Worm (Caenorhabditis elegans) whole organism, L4 larva: ENCODE results near the gene K04C2.2.

Experiments used
- D1046.2 ChIP-seq: fragments of 200-800 bp; sonication (Bioruptor generic); IDR thresholded peaks from 2 replicates; pipeline ENCODE4 v1.3.6; 2022; ENCODE audit warnings: missing genetic modification characterization, missing compliant biosample characterization
- F10B5.3 ChIP-seq: sonication (generic microtip); optimal IDR thresholded peaks from 2 replicates; lab custom pipeline; 2016; ENCODE audit warnings: mild to moderate bottlenecking, missing genetic modification characterization, missing compliant biosample characterization
- F26F4.8 ChIP-seq: fragments of 200-800 bp; sonication (Bioruptor generic); conservative IDR thresholded peaks from 2 replicates; pipeline ENCODE4 v1.3.6; 2022; ENCODE audit warnings: missing genetic modification characterization, missing compliant biosample characterization
- R02D3.7 ChIP-seq: fragments of 150-350 bp; sonication (generic microtip); optimal IDR thresholded peaks from 3 replicates; lab custom pipeline; 2014; ENCODE audit warnings: missing biosample characterization, missing genetic modification characterization
- T26A8.4 ChIP-seq: fragments of 200-800 bp; sonication (Bioruptor generic); IDR thresholded peaks from 2 replicates; pipeline ENCODE4 v1.3.6; 2022; ENCODE audit warnings: missing genetic modification characterization, missing compliant biosample characterization
- ceh-20 ChIP-seq: fragments of 200-800 bp; sonication (Bioruptor generic); IDR thresholded peaks from 2 replicates; pipeline ENCODE4 v1.3.6; 2022; ENCODE audit warnings: missing genetic modification reagents, missing genetic modification characterization, missing compliant biosample characterization
- ceh-28 ChIP-seq: fragments of 150-350 bp; optimal IDR thresholded peaks from 2 replicates; lab custom pipeline; 2014; ENCODE audit warnings: missing biosample characterization, missing genetic modification reagents, missing genetic modification characterization
- ceh-32 ChIP-seq: sonication (generic microtip); optimal IDR thresholded peaks from 2 replicates; lab custom pipeline; 2016; ENCODE audit warnings: mild to moderate bottlenecking, missing genetic modification characterization, missing compliant biosample characterization; ENCODE audit not compliant: poor library complexity
- ceh-44 ChIP-seq: fragments of 200-800 bp; sonication (Bioruptor generic); IDR thresholded peaks from 2 replicates; pipeline ENCODE4 v1.3.6; 2022; ENCODE audit warnings: missing genetic modification reagents, missing genetic modification characterization, missing compliant biosample characterization
- ceh-62 ChIP-seq: sonication (generic microtip); optimal IDR thresholded peaks from 2 replicates; lab custom pipeline; 2017; ENCODE audit warnings: missing biosample characterization, missing genetic modification characterization
- ceh-82 ChIP-seq: sonication (generic microtip); optimal IDR thresholded peaks from 2 replicates; lab custom pipeline; 2017; ENCODE audit warnings: missing biosample characterization, missing genetic modification characterization
- ctbp-1 ChIP-seq: fragments of 200-800 bp; sonication (Bioruptor generic); IDR thresholded peaks from 2 replicates; pipeline ENCODE4 v1.3.6; 2022; ENCODE audit warnings: missing genetic modification reagents, missing genetic modification characterization, missing compliant biosample characterization
- daf-12 ChIP-seq: fragments of 150-350 bp; optimal IDR thresholded peaks from 2 replicates; lab custom pipeline; 2014; ENCODE audit warnings: missing biosample characterization, missing genetic modification reagents, missing genetic modification characterization
- daf-19 ChIP-seq: fragments of 200-800 bp; sonication (Bioruptor generic); conservative IDR thresholded peaks from 2 replicates; pipeline ENCODE4 v1.3.6; 2022; ENCODE audit warnings: missing genetic modification characterization, missing compliant biosample characterization
- egl-27 ChIP-seq: sonication (generic microtip); optimal IDR thresholded peaks from 3 replicates; lab custom pipeline; 2017; ENCODE audit warnings: missing biosample characterization, missing genetic modification reagents, missing genetic modification characterization
- egl-43 ChIP-seq: fragments of 200-800 bp; sonication (Bioruptor generic); IDR thresholded peaks from 2 replicates; pipeline ENCODE4 v1.3.6; 2022; ENCODE audit warnings: missing genetic modification reagents, missing genetic modification characterization, missing compliant biosample characterization
- fos-1 ChIP-seq: fragments of 150-350 bp; optimal IDR thresholded peaks from 2 replicates; lab custom pipeline; 2014; ENCODE audit warnings: missing biosample characterization, missing genetic modification characterization
- hif-1 ChIP-seq, 2 experiments: sonication (generic microtip); optimal IDR thresholded peaks; 2 replicates each; lab custom pipeline; 2016 to 2017; ENCODE audit warnings: missing compliant biosample characterization in 2 of 2, missing genetic modification characterization in 2 of 2, missing genetic modification reagents in 2 of 2, missing genotype in 2 of 2, mild to moderate bottlenecking in 1 of 2
- hlh-30 ChIP-seq: sonication (generic microtip); optimal IDR thresholded peaks from 2 replicates; lab custom pipeline; 2017; ENCODE audit warnings: antibody characterized with exemption, mild to moderate bottlenecking, missing genetic modification characterization, missing compliant biosample characterization; ENCODE audit not compliant: insufficient read depth
- jun-1 ChIP-seq: fragments of 150-350 bp; optimal IDR thresholded peaks from 2 replicates; lab custom pipeline; 2014; ENCODE audit warnings: missing biosample characterization, missing genetic modification reagents, missing genetic modification characterization
- lim-7 ChIP-seq: fragments of 200-800 bp; sonication (Bioruptor generic); IDR thresholded peaks from 2 replicates; pipeline ENCODE4 v1.3.6; 2022; ENCODE audit warnings: missing genetic modification characterization, missing compliant biosample characterization
- lin-1 ChIP-seq: fragments of 200-800 bp; sonication (Bioruptor generic); IDR thresholded peaks from 2 replicates; pipeline ENCODE4 v1.3.6; 2022; ENCODE audit warnings: missing genetic modification reagents, missing genetic modification characterization, missing compliant biosample characterization
- lin-13 ChIP-seq: fragments of 150-350 bp; optimal IDR thresholded peaks from 2 replicates; lab custom pipeline; 2014; ENCODE audit warnings: missing biosample characterization, missing genetic modification reagents, missing genetic modification characterization
- lin-29 ChIP-seq: fragments of 200-800 bp; sonication (Bioruptor generic); IDR thresholded peaks from 2 replicates; pipeline ENCODE4 v1.3.6; 2022; ENCODE audit warnings: missing genetic modification reagents, missing genetic modification characterization, missing compliant biosample characterization
- lin-38 ChIP-seq: fragments of 200-800 bp; sonication (Bioruptor generic); IDR thresholded peaks from 2 replicates; pipeline ENCODE4 v1.3.6; 2022; ENCODE audit warnings: missing genetic modification reagents, missing genetic modification characterization, missing compliant biosample characterization
- madf-5 ChIP-seq, 2 experiments: fragments of 200-800 bp; sonication (Bioruptor generic); IDR thresholded peaks; 2 replicates each; pipeline ENCODE4 v1.3.6; 2022; ENCODE audit warnings: missing compliant biosample characterization in 2 of 2, missing genetic modification characterization in 2 of 2
- mdl-1 ChIP-seq, 2 experiments: fragments of 150-350 bp in 1 of 2; sonication (generic microtip) in 1 of 2; optimal IDR thresholded peaks; 2 replicates each; lab custom pipeline; 2014 to 2017; ENCODE audit warnings: missing biosample characterization in 2 of 2, missing genetic modification characterization in 2 of 2
- mdt-29 ChIP-seq: fragments of 200-800 bp; sonication (Bioruptor generic); IDR thresholded peaks from 2 replicates; pipeline ENCODE4 v1.3.6; 2022; ENCODE audit warnings: missing genetic modification reagents, missing genetic modification characterization, missing compliant biosample characterization
- mep-1 ChIP-seq: fragments of 150-350 bp; sonication (generic microtip); optimal IDR thresholded peaks from 3 replicates; lab custom pipeline; 2014; ENCODE audit warnings: missing biosample characterization, missing genetic modification characterization
- mxl-2 ChIP-seq: fragments of 200-800 bp; sonication (Bioruptor generic); conservative IDR thresholded peaks from 2 replicates; pipeline ENCODE4 v1.3.6; 2022; ENCODE audit warnings: missing genetic modification reagents, missing genetic modification characterization, missing compliant biosample characterization
- mxl-3 ChIP-seq: fragments of 200-800 bp; sonication (Bioruptor generic); optimal IDR thresholded peaks from 2 replicates; lab custom pipeline; 2018; ENCODE audit warnings: mild to moderate bottlenecking, missing genetic modification characterization, missing compliant biosample characterization
- nhr-11 ChIP-seq: fragments of 150-350 bp; optimal IDR thresholded peaks from 2 replicates; lab custom pipeline; 2014; ENCODE audit warnings: missing biosample characterization, missing genetic modification characterization
- nhr-237 ChIP-seq: sonication (generic microtip); optimal IDR thresholded peaks from 2 replicates; lab custom pipeline; 2017; ENCODE audit warnings: missing biosample characterization, missing genetic modification characterization
- nhr-25 ChIP-seq: sonication (generic microtip); optimal IDR thresholded peaks from 2 replicates; lab custom pipeline; 2017; ENCODE audit warnings: missing genetic modification characterization, mild to moderate bottlenecking, missing compliant biosample characterization, antibody characterized with exemption, moderate library complexity, borderline replicate concordance; ENCODE audit not compliant: insufficient read depth
- nhr-28 ChIP-seq: fragments of 150-350 bp; optimal IDR thresholded peaks from 2 replicates; lab custom pipeline; 2014; ENCODE audit warnings: missing biosample characterization, missing genetic modification characterization
- nhr-48 ChIP-seq: sonication (generic microtip); optimal IDR thresholded peaks from 2 replicates; lab custom pipeline; 2016; ENCODE audit warnings: mild to moderate bottlenecking, missing genetic modification characterization, missing compliant biosample characterization
- nhr-6 ChIP-seq: fragments of 150-350 bp; optimal IDR thresholded peaks from 2 replicates; lab custom pipeline; 2014; ENCODE audit warnings: missing biosample characterization, missing genetic modification characterization
- nhr-76 ChIP-seq: fragments of 150-350 bp; optimal IDR thresholded peaks from 2 replicates; lab custom pipeline; 2014; ENCODE audit warnings: missing biosample characterization, missing genetic modification characterization
- nhr-77 ChIP-seq: fragments of 150-350 bp; optimal IDR thresholded peaks from 2 replicates; lab custom pipeline; 2014; ENCODE audit warnings: missing biosample characterization, missing genetic modification characterization
- pha-4 ChIP-seq, 2 experiments: fragments of 150-350 bp in 1 of 2; fragments of 200-800 bp in 1 of 2; sonication (Bioruptor generic) in 1 of 2; IDR thresholded peaks in 1 of 2; optimal IDR thresholded peaks in 1 of 2; 2 replicates each; pipeline versions ENCODE4 v1.3.6 to Lab custom; 2014 to 2022; ENCODE audit warnings: missing genetic modification characterization in 2 of 2, missing genetic modification reagents in 2 of 2, missing biosample characterization in 1 of 2, missing compliant biosample characterization in 1 of 2
- pqm-1 ChIP-seq: sonication (generic microtip); optimal IDR thresholded peaks from 2 replicates; lab custom pipeline; 2017; ENCODE audit warnings: missing biosample characterization, missing genetic modification characterization
- sdz-12 ChIP-seq: fragments of 200-800 bp; sonication (Bioruptor generic); optimal IDR thresholded peaks from 2 replicates; lab custom pipeline; 2018; ENCODE audit warnings: mild to moderate bottlenecking, missing genetic modification characterization, missing compliant biosample characterization
- skn-1 ChIP-seq: fragments of 150-350 bp; optimal IDR thresholded peaks from 2 replicates; lab custom pipeline; 2014; ENCODE audit warnings: missing biosample characterization, missing genetic modification characterization
- snpc-1.2 ChIP-seq: fragments of 200-800 bp; sonication (Bioruptor generic); IDR thresholded peaks from 2 replicates; pipeline ENCODE4 v1.3.6; 2022; ENCODE audit warnings: missing genetic modification reagents, missing genetic modification characterization, missing compliant biosample characterization
- snpc-4 ChIP-seq: fragments of 150-350 bp; optimal IDR thresholded peaks from 2 replicates; lab custom pipeline; 2014; ENCODE audit warnings: missing biosample characterization, missing genetic modification characterization
- tag-97 ChIP-seq: fragments of 200-800 bp; sonication (Bioruptor generic); IDR thresholded peaks from 2 replicates; pipeline ENCODE4 v1.3.6; 2022; ENCODE audit warnings: missing genetic modification characterization, missing compliant biosample characterization
- unc-130 ChIP-seq: sonication (generic microtip); optimal IDR thresholded peaks from 2 replicates; lab custom pipeline; 2016; ENCODE audit warnings: missing genetic modification reagents, missing genetic modification characterization, missing compliant biosample characterization
- unc-39 ChIP-seq: sonication (generic microtip); optimal IDR thresholded peaks from 2 replicates; lab custom pipeline; 2017; ENCODE audit warnings: missing biosample characterization, missing genetic modification characterization
- unc-62 ChIP-seq, 3 experiments: fragments of 150-350 bp in 1 of 3; sonication (generic microtip); optimal IDR thresholded peaks in 2 of 3; peaks in 1 of 3; 1 replicate in 1 of 3; 2 replicates in 2 of 3; lab custom pipeline; 2014 to 2017; ENCODE audit warnings: missing biosample characterization in 3 of 3, missing genetic modification characterization in 3 of 3, missing genetic modification reagents in 3 of 3, missing genotype in 1 of 3
- ztf-7 ChIP-seq: fragments of 150-350 bp; optimal IDR thresholded peaks from 2 replicates; lab custom pipeline; 2014; ENCODE audit warnings: missing biosample characterization, missing genetic modification characterization

The K04C2.2 gene

ce11 chrIII:6887574-6887973, 2.0 kb upstream of the K04C2.2 start (continued):
- TF ChIP-seq lin-38 (GFP tag; lab: Robert Waterston, UW): peak; percentile 87
- TF ChIP-seq sdz-12 (GFP tag; lab: Kevin White, UChicago): no peak
- peak; percentile 75; the same call in 1 of the 2 replicates for TF ChIP-seq mxl-2 (GFP tag; lab: Robert Waterston, UW)
- peak; percentile 79 for TF ChIP-seq snpc-1.2
- TF ChIP-seq pqm-1 (tag; lab: Kevin White, UChicago): no peak
- peak; percentile 66; the same call in 1 of the 2 replicates for TF ChIP-seq mdt-29 (GFP tag; lab: Robert Waterston, UW)
- no peak for TF ChIP-seq ceh-82
- TF ChIP-seq tag-97: no peak
- TF ChIP-seq ceh-20 (GFP tag; lab: Robert Waterston, UW): no peak; the same call in none of the 2 replicates
- TF ChIP-seq ceh-32: no peak
- TF ChIP-seq lin-1 (GFP tag; lab: Robert Waterston, UW): peak; percentile 62
- TF ChIP-seq pha-4 (GFP tag; IDR thresholded peaks at IDR 0.05; lab: Robert Waterston, UW): peak; percentile 89; the same call in 1 of the 2 replicates
- no peak for TF ChIP-seq pha-4 (tag; optimal IDR thresholded peaks at IDR 0.05; lab: Kevin White, UChicago)
- peak; percentile 80 for TF ChIP-seq daf-19 (GFP tag; lab: Robert Waterston, UW)
- peak; percentile 49 for TF ChIP-seq nhr-6
- no peak; the same call in 1 of the 2 replicates for TF ChIP-seq egl-43
- 0 out of 4 replicates have a peak, but pooled peaks have one; percentile 43 to 69 for TF ChIP-seq madf-5 (GFP tag; IDR thresholded peaks at IDR 0.05; lab: Robert Waterston, UW)
- TF ChIP-seq fos-1: no peak
- TF ChIP-seq egl-27 (tag; lab: Kevin White, UChicago): no peak
- TF ChIP-seq unc-130: peak; percentile 51
- peak in 1 of 2 experiments; percentile 83 for TF ChIP-seq unc-62 (GFP tag; optimal IDR thresholded peaks at IDR 0.05 in 1 of 2; lab: Kevin White, UChicago)
- no peak for TF ChIP-seq unc-62 (tag; optimal IDR thresholded peaks at IDR 0.05; lab: Kevin White, UChicago)
- TF ChIP-seq R02D3.7: peak; percentile 8
- TF ChIP-seq lim-7: peak; percentile 96
- TF ChIP-seq hif-1 (tag; optimal IDR thresholded peaks at IDR 0.05; lab: Kevin White, UChicago): peak in 1 of 2 experiments; percentile 62
- TF ChIP-seq F26F4.8: peak; percentile 88
- TF ChIP-seq jun-1 (tag; lab: Kevin White, UChicago): no peak
- TF ChIP-seq daf-12: no peak
- no peak for TF ChIP-seq unc-39 (tag; lab: Kevin White, UChicago)
- TF ChIP-seq ceh-28: no peak
- no peak for TF ChIP-seq mxl-3
- peak; percentile 73 for TF ChIP-seq lin-13 (GFP tag; lab: Kevin White, UChicago)
- TF ChIP-seq nhr-25: no peak
- TF ChIP-seq T26A8.4: peak; percentile 82
- peak; percentile 85 for TF ChIP-seq ctbp-1 (GFP tag; lab: Robert Waterston, UW)
- TF ChIP-seq skn-1 (tag; lab: Kevin White, UChicago): no peak
- TF ChIP-seq hlh-30 (tag; lab: Kevin White, UChicago): peak; percentile 64
- peak; percentile 74 for TF ChIP-seq mep-1 (tag; lab: Kevin White, UChicago)
- peak; percentile 29 for TF ChIP-seq snpc-4
- peak; percentile 19 to 36 for TF ChIP-seq mdl-1 (tag; optimal IDR thresholded peaks at IDR 0.05; lab: Kevin White, UChicago)
- TF ChIP-seq lin-29 (GFP tag; lab: Robert Waterston, UW): 0 out of 2 replicates have a peak, but pooled peaks have one; percentile 24
- TF ChIP-seq nhr-11 (tag; lab: Kevin White, UChicago): peak; percentile 1
- TF ChIP-seq ceh-44 (GFP tag; lab: Robert Waterston, UW): peak; percentile 91
- TF ChIP-seq F10B5.3 (tag; lab: Kevin White, UChicago): peak; percentile 48
- TF ChIP-seq nhr-77: no peak
- TF ChIP-seq ztf-7 (tag; lab: Kevin White, UChicago): peak; percentile 51
- TF ChIP-seq ceh-62 (tag; lab: Kevin White, UChicago): no peak
- TF ChIP-seq nhr-48: peak; percentile 5
- peak; percentile 16 for TF ChIP-seq nhr-28 (tag; lab: Kevin White, UChicago)
- no peak for TF ChIP-seq nhr-237
- 0 out of 2 replicates have a peak, but pooled peaks have one; percentile 69 for TF ChIP-seq D1046.2 (GFP tag; lab: Robert Waterston, UW)
- TF ChIP-seq nhr-76 (tag; lab: Kevin White, UChicago): no peak
